Worm (Caenorhabditis elegans): ENCODE measurements around the gene daf-31.

- TF ChIP-seq him-1 (tag; optimal IDR thresholded peaks at IDR 0.05) (no peak), dao-5 (tag; optimal IDR thresholded peaks at IDR 0.05) (no peak)
Observed at ce11 chrIV:8312846-8313245, 22.8 kb downstream of the daf-31 start, which contains the start of gene F35H10.10.

Data from whole organism, L4/young adult.